Worm (Caenorhabditis elegans) whole organism, midembryonic: Measurements from ENCODE around the gene inpp-1.

Experiments used
- T22C8.4 ChIP-seq: fragments of 200-800 bp; sonication (Bioruptor generic); IDR thresholded peaks from 2 replicates; pipeline ENCODE4 v1.3.6; 2022; ENCODE audit warnings: missing genetic modification characterization, missing compliant biosample characterization
- cog-1 ChIP-seq: sonication (generic microtip); optimal IDR thresholded peaks from 2 replicates; lab custom pipeline; 2016; ENCODE audit warnings: missing genetic modification characterization, missing compliant biosample characterization
- flt-1 ChIP-seq: fragments of 200-800 bp; sonication (Bioruptor generic); IDR thresholded peaks from 2 replicates; pipeline ENCODE4 v1.3.6; 2022; ENCODE audit warnings: missing genetic modification characterization, missing compliant biosample characterization
- klf-2 ChIP-seq: fragments of 200-800 bp; sonication (Bioruptor generic); conservative IDR thresholded peaks from 2 replicates; pipeline ENCODE4 v1.3.6; 2022; ENCODE audit warnings: missing genetic modification reagents, missing genetic modification characterization, missing compliant biosample characterization
- med-1 ChIP-seq: sonication (generic microtip); optimal IDR thresholded peaks from 2 replicates; lab custom pipeline; 2017; ENCODE audit warnings: missing genetic modification characterization, mild to moderate bottlenecking, missing compliant biosample characterization, antibody characterized with exemption, missing genetic modification reagents; ENCODE audit not compliant: insufficient read depth
- ref-1 ChIP-seq: fragments of 200-800 bp; sonication (Bioruptor generic); conservative IDR thresholded peaks from 2 replicates; pipeline ENCODE4 v1.3.6; 2022; ENCODE audit warnings: missing genetic modification reagents, missing genetic modification characterization, missing compliant biosample characterization
- tab-1 ChIP-seq: fragments of 200-800 bp; sonication (Bioruptor generic); IDR thresholded peaks from 2 replicates; pipeline ENCODE4 v1.3.6; 2022; ENCODE audit warnings: missing genetic modification characterization, missing compliant biosample characterization
- ztf-23 ChIP-seq: fragments of 200-800 bp; sonication (Bioruptor generic); IDR thresholded peaks from 2 replicates; pipeline ENCODE4 v1.3.6; 2022; ENCODE audit warnings: missing genetic modification reagents, missing genetic modification characterization, missing compliant biosample characterization
- ztf-29 ChIP-seq: fragments of 200-800 bp; sonication (Bioruptor generic); IDR thresholded peaks from 2 replicates; pipeline ENCODE4 v1.3.6; 2022; ENCODE audit warnings: missing genetic modification reagents, missing genetic modification characterization, missing compliant biosample characterization

ce11 chrIV:10737011-10737553 is 36.6 kb downstream of the inpp-1 start, which contains the start of gene grl-21:
- TF ChIP-seq ztf-29 (GFP tag; lab: Robert Waterston, UW) (no peak), cog-1 (tag; lab: Kevin White, UChicago) (no peak), T22C8.4 (GFP tag; lab: Robert Waterston, UW) (no peak), ref-1 (no peak), klf-2 (GFP tag; lab: Robert Waterston, UW) (no peak), tab-1 (GFP tag; lab: Robert Waterston, UW) (no peak), flt-1 (GFP tag; lab: Robert Waterston, UW) (no peak), ztf-23 (GFP tag; lab: Robert Waterston, UW) (no peak), med-1 (GFP tag; lab: Kevin White, UChicago) (no peak)
